Worm (Caenorhabditis elegans): ENCODE measurements around the gene flp-2.

ce11 chrX:10132546-10133032 is 37.5 kb upstream of the flp-2 start:
- TF ChIP-seq klf-2 (GFP tag; conservative IDR thresholded peaks at IDR 0.05) (peak; percentile 93), flt-1 (GFP tag; IDR thresholded peaks at IDR 0.05) (peak; percentile 93), ztf-23 (GFP tag; IDR thresholded peaks at IDR 0.05) (peak; percentile 89)

All from whole organism, midembryonic.